Fruit fly (Drosophila melanogaster): Measurements from ENCODE around the gene wor.

- TF ChIP-seq Eip75B (GFP tag; optimal IDR thresholded peaks at IDR 0.05), result no peak
- no peak for TF ChIP-seq Ets21C (GFP tag; optimal IDR thresholded peaks at IDR 0.05)
- TF ChIP-seq CG4318 (GFP tag; optimal IDR thresholded peaks at IDR 0.05), result no peak
- no peak for TF ChIP-seq CG3919 (GFP tag; optimal IDR thresholded peaks at IDR 0.05)
- TF ChIP-seq CG10631 (GFP tag; optimal IDR thresholded peaks at IDR 0.05), result no peak
- no peak for TF ChIP-seq lz (GFP tag; optimal IDR thresholded peaks at IDR 0.05)
- TF ChIP-seq CG32006 (GFP tag; optimal IDR thresholded peaks at IDR 0.05), result no peak
Observed at dm6 chr2L:15433009-15433408, 7.6 kb upstream of the wor start, which contains the start of gene CG4161.

Data from whole organism, prepupa.